Worm (Caenorhabditis elegans): ENCODE results near the gene mdt-27.
A peak's percentile ranks its signal among the peaks of the same experiment; 100 is the strongest.

The mdt-27 gene

ce11 chrV:9162955-9163468, 50.4 kb downstream of the mdt-27 start, which contains the start of gene col-145:
col-145 (minus strand) TSS chrV:9163005.
- TF ChIP-seq ceh-63 (GFP tag; optimal IDR thresholded peaks at IDR 0.05) (no peak), lin-35 (GFP tag; optimal IDR thresholded peaks at IDR 0.05) (no peak), hpl-2 (GFP tag; optimal IDR thresholded peaks at IDR 0.05) (no peak), hlh-4 (tag; optimal IDR thresholded peaks at IDR 0.05) (no peak), pag-3 (tag; optimal IDR thresholded peaks at IDR 0.05; ENCODE audit: borderline replicate concordance, insufficient read depth) (no peak), nhr-90 (tag; optimal IDR thresholded peaks at IDR 0.05; ENCODE audit: poor library complexity) (no peak), lin-39 (tag; optimal IDR thresholded peaks at IDR 0.05) (no peak), snu-23 (GFP tag; optimal IDR thresholded peaks at IDR 0.05) (peak; percentile 1), nhr-85 (tag) (peak; percentile 5), mdl-1 (tag; optimal IDR thresholded peaks at IDR 0.05) (no peak), elt-3 (tag; optimal IDR thresholded peaks at IDR 0.05) (peak in 1 of 6 experiments; percentile 6), ceh-82 (tag; optimal IDR thresholded peaks at IDR 0.05) (no peak), zag-1 (tag; optimal IDR thresholded peaks at IDR 0.05) (no peak), blmp-1 (tag; optimal IDR thresholded peaks at IDR 0.05) (peak; percentile 86), nhr-12 (tag; optimal IDR thresholded peaks at IDR 0.05) (no peak), snpc-4 (tag; optimal IDR thresholded peaks at IDR 0.05) (no peak), nhr-76 (tag; optimal IDR thresholded peaks at IDR 0.05) (no peak), lin-14 (GFP tag; optimal IDR thresholded peaks at IDR 0.05) (peak; percentile 39), fkh-4 (tag; optimal IDR thresholded peaks at IDR 0.05; ENCODE audit: borderline replicate concordance) (no peak)

DNA sequence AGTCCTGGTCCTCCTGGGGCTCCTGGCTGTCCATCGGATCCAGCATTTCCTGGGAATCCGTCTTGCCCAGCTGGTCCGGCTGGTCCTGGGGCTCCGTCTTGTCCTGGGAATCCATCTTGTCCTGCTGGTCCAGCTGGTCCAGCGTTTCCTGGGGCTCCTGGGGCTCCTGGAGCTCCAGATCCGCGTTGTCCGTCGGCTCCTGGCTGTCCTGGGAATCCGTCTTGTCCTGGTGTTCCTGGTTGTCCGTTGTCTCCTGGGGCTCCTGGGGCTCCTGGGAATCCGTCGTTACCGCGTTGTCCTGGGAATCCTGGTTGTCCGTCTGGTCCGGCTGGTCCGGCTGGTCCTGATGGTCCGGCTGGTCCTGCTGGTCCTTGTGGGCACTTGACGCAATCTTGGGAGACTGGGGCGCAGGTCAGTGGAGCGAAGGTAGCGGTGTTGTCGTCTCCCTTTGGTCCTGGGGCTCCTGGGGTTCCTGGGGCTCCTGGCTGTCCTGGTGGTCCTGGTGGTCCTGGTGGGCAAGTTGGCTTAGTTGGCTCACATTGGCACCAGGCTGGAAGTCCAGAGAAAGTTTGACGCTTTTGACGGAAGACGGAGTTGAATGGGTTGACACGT, 51.2 kb downstream of the mdt-27 start:
- TF ChIP-seq fkh-4 (tag; optimal IDR thresholded peaks at IDR 0.05; ENCODE audit: borderline replicate concordance) (no peak), nhr-77 (tag; optimal IDR thresholded peaks at IDR 0.05) (no peak), nhr-28 (tag; optimal IDR thresholded peaks at IDR 0.05) (no peak), ets-5 (GFP tag; IDR thresholded peaks at IDR 0.05) (no peak), vab-15 (tag; optimal IDR thresholded peaks at IDR 0.05) (no peak), rnt-1 (tag; optimal IDR thresholded peaks at IDR 0.05) (no peak), snpc-4 (tag; optimal IDR thresholded peaks at IDR 0.05) (no peak), unc-86 (tag; optimal IDR thresholded peaks at IDR 0.05) (no peak)

ce11 chrV:9160224-9160886, 53.1 kb downstream of the mdt-27 start, which contains the start of gene col-144:
col-144 (minus strand) TSS chrV:9160642.
- TF ChIP-seq C16A3.4 (tag; optimal IDR thresholded peaks at IDR 0.05) (no peak), blmp-1 (tag; optimal IDR thresholded peaks at IDR 0.05) (peak; percentile 38), hlh-17 (GFP tag; optimal IDR thresholded peaks at IDR 0.05; ENCODE audit: borderline replicate concordance) (no peak), nhr-20 (tag; optimal IDR thresholded peaks at IDR 0.05) (peak; percentile 64), elt-3 (tag; optimal IDR thresholded peaks at IDR 0.05) (peak in 2 of 6 experiments; percentile 36 to 39), nhr-84 (tag; optimal IDR thresholded peaks at IDR 0.05) (no peak), nhr-77 (tag; optimal IDR thresholded peaks at IDR 0.05) (no peak), elt-2 (tag; optimal IDR thresholded peaks at IDR 0.05) (no peak), isw-1 (GFP tag; IDR thresholded peaks at IDR 0.05) (no peak), nhr-71 (tag; optimal IDR thresholded peaks at IDR 0.05) (peak; percentile 55), nhr-19 (GFP tag; conservative IDR thresholded peaks at IDR 0.05) (peak; percentile 39; the same call in 1 of the 2 replicates), sup-37 (GFP tag; optimal IDR thresholded peaks at IDR 0.05) (no peak), lin-14 (GFP tag; optimal IDR thresholded peaks at IDR 0.05) (peak; percentile 68), egl-27 (tag; optimal IDR thresholded peaks at IDR 0.05) (no peak), pag-3 (tag; optimal IDR thresholded peaks at IDR 0.05; ENCODE audit: borderline replicate concordance, insufficient read depth) (no peak), snu-23 (GFP tag; optimal IDR thresholded peaks at IDR 0.05) (peak; percentile 59), efl-1 (optimal IDR thresholded peaks at IDR 0.05) (no peak), efl-1 (GFP tag; optimal IDR thresholded peaks at IDR 0.05 in 1 of 2) (peak in 1 of 2 experiments; percentile 82), nhr-85 (tag) (peak; percentile 93), ztf-4 (tag; optimal IDR thresholded peaks at IDR 0.05) (no peak), lin-35 (GFP tag; optimal IDR thresholded peaks at IDR 0.05) (peak in 1 of 2 experiments; percentile 26), ama-1 (optimal IDR thresholded peaks at IDR 0.05) (peak; percentile 13), zip-4 (GFP tag; optimal IDR thresholded peaks at IDR 0.05) (no peak), tlp-1 (tag; optimal IDR thresholded peaks at IDR 0.05) (no peak), pqm-1 (tag; optimal IDR thresholded peaks at IDR 0.05) (no peak), unc-86 (tag; optimal IDR thresholded peaks at IDR 0.05) (no peak)
